Fruit fly (Drosophila melanogaster): ENCODE data around the gene smog.

dm6 chr2L:4895902-4896301, 43.2 kb downstream of the smog start:
- no peak for TF ChIP-seq CTCF (optimal IDR thresholded peaks at IDR 0.05)
- TF ChIP-seq CG8478 (optimal IDR thresholded peaks at IDR 0.05): no peak
